Fruit fly (Drosophila melanogaster) whole organism, embryonic: ENCODE data around the gene CG14402.

Source experiments
- B-H1 ChIP-seq: fragments of 200-800 bp; sonication (Bioruptor generic); IDR thresholded peaks from 3 replicates; pipeline ENCODE4 v1.3.6; 2022; ENCODE audit warnings: missing biosample characterization, missing genetic modification characterization
- Blimp-1 ChIP-seq: fragments of 200-800 bp; sonication (Bioruptor generic); optimal IDR thresholded peaks from 3 replicates; lab custom pipeline; 2018; ENCODE audit warnings: missing biosample characterization, missing genetic modification characterization, mild to moderate bottlenecking, moderate library complexity, missing genetic modification reagents
- CG10366 ChIP-seq: fragments of 200-800 bp; sonication (Bioruptor generic); IDR thresholded peaks from 2 replicates; pipeline ENCODE4 v1.3.6; 2022; ENCODE audit warnings: missing biosample characterization, missing genetic modification characterization
- CG10462 ChIP-seq: fragments of 200-800 bp; sonication (Bioruptor generic); optimal IDR thresholded peaks from 2 replicates; lab custom pipeline; 2016; ENCODE audit warnings: missing biosample characterization, missing genetic modification characterization
- CG10543 ChIP-seq: fragments of 200-800 bp; sonication (Bioruptor generic); optimal IDR thresholded peaks from 3 replicates; lab custom pipeline; 2017; ENCODE audit warnings: missing biosample characterization, mild to moderate bottlenecking, missing genetic modification characterization, moderate library complexity
- CG12219 ChIP-seq: fragments of 200-800 bp; sonication (Bioruptor generic); optimal IDR thresholded peaks from 3 replicates; lab custom pipeline; 2018; ENCODE audit warnings: missing biosample characterization, mild to moderate bottlenecking, missing genetic modification characterization
- CG13296 ChIP-seq: fragments of 200-800 bp; sonication (Bioruptor generic); optimal IDR thresholded peaks from 3 replicates; lab custom pipeline; 2018; ENCODE audit warnings: missing biosample characterization, mild to moderate bottlenecking, missing genetic modification characterization
- CG1603 ChIP-seq: fragments of 200-800 bp; sonication (Bioruptor generic); optimal IDR thresholded peaks from 2 replicates; lab custom pipeline; 2019; ENCODE audit warnings: missing biosample characterization, mild to moderate bottlenecking, missing genetic modification characterization, moderate library complexity
- CG17385 ChIP-seq: fragments of 200-800 bp; sonication (Bioruptor generic); optimal IDR thresholded peaks from 3 replicates; lab custom pipeline; 2018; ENCODE audit warnings: missing biosample characterization, mild to moderate bottlenecking, missing genetic modification characterization
- CG17568 ChIP-seq: fragments of 200-800 bp; sonication (Bioruptor generic); optimal IDR thresholded peaks from 2 replicates; lab custom pipeline; 2018; ENCODE audit warnings: missing biosample characterization, mild to moderate bottlenecking, missing genetic modification characterization, moderate library complexity
- CG31365 ChIP-seq: fragments of 200-800 bp; sonication (Bioruptor generic); optimal IDR thresholded peaks from 2 replicates; lab custom pipeline; 2018; ENCODE audit warnings: missing biosample characterization, mild to moderate bottlenecking, missing genetic modification characterization
- CG31388 ChIP-seq: fragments of 200-800 bp; sonication (Bioruptor generic); optimal IDR thresholded peaks from 2 replicates; lab custom pipeline; 2016; ENCODE audit warnings: missing biosample characterization, missing genetic modification characterization
- CG31441 ChIP-seq: fragments of 200-800 bp; sonication (Bioruptor generic); IDR thresholded peaks from 2 replicates; pipeline ENCODE4 v1.3.6; 2022; ENCODE audit warnings: missing biosample characterization, missing genetic modification characterization
- CG32532 ChIP-seq: fragments of 200-800 bp; sonication (Bioruptor generic); IDR thresholded peaks from 2 replicates; pipeline ENCODE4 v1.3.6; 2022; ENCODE audit warnings: missing biosample characterization, missing genetic modification characterization
- CG3281 ChIP-seq: fragments of 200-800 bp; sonication (Bioruptor generic); optimal IDR thresholded peaks from 3 replicates; lab custom pipeline; 2017; ENCODE audit warnings: missing biosample characterization, mild to moderate bottlenecking, missing genetic modification characterization
- CG34376 ChIP-seq: fragments of 200-800 bp; sonication (Bioruptor generic); optimal IDR thresholded peaks from 2 replicates; lab custom pipeline; 2018; ENCODE audit warnings: missing biosample characterization, mild to moderate bottlenecking, missing genetic modification characterization
- CG4328 ChIP-seq: fragments of 200-800 bp; sonication (Bioruptor generic); optimal IDR thresholded peaks from 3 replicates; lab custom pipeline; 2017; ENCODE audit warnings: missing biosample characterization, missing genetic modification reagents, missing genetic modification characterization
- CG5180 ChIP-seq: fragments of 200-800 bp; sonication (Bioruptor generic); optimal IDR thresholded peaks from 3 replicates; lab custom pipeline; 2017; ENCODE audit warnings: missing biosample characterization, missing genetic modification characterization, mild to moderate bottlenecking, moderate library complexity, missing genetic modification reagents
- CG6254 ChIP-seq: fragments of 200-800 bp; sonication (Bioruptor generic); optimal IDR thresholded peaks from 3 replicates; lab custom pipeline; 2017; ENCODE audit warnings: mild to moderate bottlenecking, missing biosample characterization, missing genetic modification reagents, missing genetic modification characterization
- CG6854 ChIP-seq: fragments of 200-800 bp; sonication (Bioruptor generic); optimal IDR thresholded peaks from 3 replicates; lab custom pipeline; 2017; ENCODE audit warnings: missing biosample characterization, mild to moderate bottlenecking, missing genetic modification characterization
- CrebB ChIP-seq: fragments of 200-800 bp; sonication (Bioruptor generic); optimal IDR thresholded peaks from 3 replicates; lab custom pipeline; 2018; ENCODE audit warnings: missing biosample characterization, mild to moderate bottlenecking, missing genetic modification characterization
- D19A ChIP-seq: fragments of 200-800 bp; optimal IDR thresholded peaks from 3 replicates; lab custom pipeline; 2019; ENCODE audit warnings: missing biosample characterization, mild to moderate bottlenecking, missing genetic modification characterization, moderate library complexity
- Dfd ChIP-seq, 2 experiments: fragments of >200 bp; optimal IDR thresholded peaks; 2 replicates each; lab custom pipeline; 2017; ENCODE audit warnings: missing biosample characterization in 2 of 2, missing genetic modification characterization in 2 of 2
- Doc3 ChIP-seq: fragments of 200-800 bp; sonication (Bioruptor generic); IDR thresholded peaks from 3 replicates; pipeline ENCODE4 v1.3.6; 2022; ENCODE audit warnings: missing biosample characterization, missing genetic modification characterization; ENCODE audit not compliant: partially characterized antibody
- Fer1 ChIP-seq: fragments of 200-800 bp; sonication (Bioruptor generic); optimal IDR thresholded peaks from 2 replicates; lab custom pipeline; 2017; ENCODE audit warnings: missing biosample characterization, mild to moderate bottlenecking, missing genetic modification characterization
- HHEX ChIP-seq: fragments of 200-800 bp; sonication (Bioruptor generic); optimal IDR thresholded peaks from 3 replicates; lab custom pipeline; 2017; ENCODE audit warnings: missing biosample characterization, mild to moderate bottlenecking, missing genetic modification characterization, missing genetic modification reagents
- Hmr ChIP-seq: fragments of 200-800 bp; sonication (Bioruptor generic); optimal IDR thresholded peaks from 3 replicates; lab custom pipeline; 2017; ENCODE audit warnings: mild to moderate bottlenecking, missing biosample characterization, missing genetic modification reagents, missing genetic modification characterization
- NC2α ChIP-seq: fragments of 200-800 bp; sonication (Bioruptor generic); optimal IDR thresholded peaks from 2 replicates; lab custom pipeline; 2016; ENCODE audit warnings: missing biosample characterization, missing genetic modification characterization
- NC2β ChIP-seq: fragments of 200-800 bp; sonication (Bioruptor generic); optimal IDR thresholded peaks from 2 replicates; lab custom pipeline; 2016; ENCODE audit warnings: missing biosample characterization, missing genetic modification characterization
- Oaz ChIP-seq: fragments of 200-800 bp; sonication (Bioruptor generic); IDR thresholded peaks from 2 replicates; pipeline ENCODE4 v1.3.6; 2022; ENCODE audit warnings: missing biosample characterization, missing genetic modification characterization
- Ravus ChIP-seq: fragments of 200-800 bp; sonication (Bioruptor generic); IDR thresholded peaks from 2 replicates; pipeline ENCODE4 v1.3.6; 2022; ENCODE audit warnings: missing biosample characterization, missing genetic modification characterization
- Rfx ChIP-seq: fragments of 200-800 bp; sonication (Bioruptor generic); IDR thresholded peaks from 2 replicates; pipeline ENCODE4 v1.3.6; 2022; ENCODE audit warnings: missing biosample characterization, missing genetic modification characterization
- Rx ChIP-seq: fragments of 200-800 bp; sonication (Bioruptor generic); IDR thresholded peaks from 2 replicates; pipeline ENCODE4 v1.3.6; 2022; ENCODE audit warnings: missing biosample characterization, missing genetic modification characterization
- Ssrp ChIP-seq: fragments of 200-800 bp; sonication (Bioruptor generic); optimal IDR thresholded peaks from 2 replicates; lab custom pipeline; 2018; ENCODE audit warnings: missing biosample characterization, mild to moderate bottlenecking, missing genetic modification characterization, moderate library complexity
- Stat92E ChIP-seq, 3 experiments: fragments of >200 bp in 2 of 3; fragments of 200-800 bp in 1 of 3; sonication (Bioruptor generic) in 1 of 3; optimal IDR thresholded peaks; 2 replicates each; lab custom pipeline; 2017 to 2019; ENCODE audit warnings: missing biosample characterization in 3 of 3, missing genetic modification characterization in 3 of 3, mild to moderate bottlenecking in 1 of 3, moderate library complexity in 1 of 3
- Trl ChIP-seq, 3 experiments: fragments of >200 bp in 2 of 3; fragments of 200-800 bp in 1 of 3; sonication (Bioruptor generic) in 1 of 3; optimal IDR thresholded peaks; 2 replicates in 1 of 3; 3 replicates in 2 of 3; lab custom pipeline; 2016 to 2017; ENCODE audit warnings: missing biosample characterization in 1 of 3, missing genetic modification characterization in 1 of 3
- bab2 ChIP-seq: fragments of 200-800 bp; sonication (Bioruptor generic); optimal IDR thresholded peaks from 2 replicates; lab custom pipeline; 2016; ENCODE audit warnings: missing biosample characterization, missing genetic modification characterization
- dmrt99B ChIP-seq: fragments of 200-800 bp; sonication (Bioruptor generic); optimal IDR thresholded peaks from 2 replicates; lab custom pipeline; 2018; ENCODE audit warnings: missing biosample characterization, mild to moderate bottlenecking, missing genetic modification characterization, moderate library complexity
- gsb ChIP-seq: fragments of 200-800 bp; sonication (Bioruptor generic); IDR thresholded peaks from 2 replicates; pipeline ENCODE4 v1.3.6; 2022; ENCODE audit warnings: missing biosample characterization, missing genetic modification characterization
- maf-S ChIP-seq: fragments of 200-800 bp; sonication (Bioruptor generic); optimal IDR thresholded peaks from 2 replicates; lab custom pipeline; 2016; ENCODE audit warnings: missing biosample characterization, missing genetic modification characterization
- mirr ChIP-seq: fragments of 200-800 bp; sonication (Bioruptor generic); optimal IDR thresholded peaks from 3 replicates; lab custom pipeline; 2018; ENCODE audit warnings: missing biosample characterization, mild to moderate bottlenecking, missing genetic modification characterization
- nerfin-1 ChIP-seq: fragments of 200-800 bp; sonication (Bioruptor generic); optimal IDR thresholded peaks from 3 replicates; lab custom pipeline; 2019; ENCODE audit warnings: missing biosample characterization, mild to moderate bottlenecking, missing genetic modification characterization, moderate library complexity
- run ChIP-seq: fragments of 200-800 bp; sonication (Bioruptor generic); optimal IDR thresholded peaks from 3 replicates; lab custom pipeline; 2018; ENCODE audit warnings: missing biosample characterization, mild to moderate bottlenecking, missing genetic modification characterization
- sens ChIP-seq: fragments of 200-800 bp; sonication (Bioruptor generic); peaks from one replicate; lab custom pipeline; 2016; ENCODE audit warnings: missing biosample characterization, missing genetic modification characterization
- seq ChIP-seq: fragments of 200-800 bp; sonication (Bioruptor generic); IDR thresholded peaks from 2 replicates; pipeline ENCODE4 v1.3.6; 2022; ENCODE audit warnings: missing biosample characterization, missing genetic modification characterization
- sisA ChIP-seq: fragments of 200-800 bp; sonication (Bioruptor generic); IDR thresholded peaks from 2 replicates; pipeline ENCODE4 v1.3.6; 2022; ENCODE audit warnings: missing biosample characterization, missing genetic modification characterization
- so ChIP-seq: fragments of 200-800 bp; sonication (Bioruptor generic); IDR thresholded peaks from 3 replicates; pipeline ENCODE4 v1.3.6; 2022; ENCODE audit warnings: missing biosample characterization, missing genetic modification characterization
- twi ChIP-seq: fragments of 200-800 bp; optimal IDR thresholded peaks from 2 replicates; lab custom pipeline; 2019; ENCODE audit warnings: missing biosample characterization, mild to moderate bottlenecking, missing genetic modification characterization, moderate library complexity

CG14402 gene

dm6 chr2L:20840006-20840405 is 9.1 kb upstream of the CG14402 start:
- peak; percentile 35 for TF ChIP-seq dmrt99B
- no peak for TF ChIP-seq CG10462
- peak; percentile 16 for TF ChIP-seq sens (GFP tag; lab: Kevin White, UChicago)
- TF ChIP-seq CG6254 (GFP tag; lab: Kevin White, UChicago), result peak; percentile 6
- peak; percentile 26 for TF ChIP-seq Blimp-1 (GFP tag; lab: Kevin White, UChicago)
- TF ChIP-seq, all 482 proteins: peak for 4

dm6 chr2L:20840462-20841038 is 8.6 kb upstream of the CG14402 start, which contains the start of gene CG31676:
Gene CG31676, plus strand, starts transcription at chr2L:20840750.
- TF ChIP-seq CG34376 (GFP tag; lab: Kevin White, UChicago) (peak; percentile 61), nerfin-1 (no peak), CG5180 (GFP tag; lab: Kevin White, UChicago) (no peak), Ravus (GFP tag; lab: Robert Waterston, UW) (no peak), Rfx (GFP tag; lab: Robert Waterston, UW) (peak; percentile 51; the same call in 1 of the 2 replicates), CG10366 (no peak), CG13296 (peak; percentile 48), CG6854 (GFP tag; lab: Kevin White, UChicago) (peak; percentile 45), CG3281 (peak; percentile 56), mirr (GFP tag; lab: Kevin White, UChicago) (peak; percentile 69), CG17568 (peak; percentile 33), Oaz (GFP tag; lab: Robert Waterston, UW) (no peak), seq (GFP tag; lab: Robert Waterston, UW) (no peak), maf-S (GFP tag; lab: Kevin White, UChicago) (no peak), bab2 (no peak), CG17385 (peak; percentile 12), NC2β (GFP tag; lab: Kevin White, UChicago) (no peak), CrebB (tag; lab: Kevin White, UChicago) (peak; percentile 54), run (no peak), NC2α (GFP tag; lab: Kevin White, UChicago) (no peak), CG4328 (GFP tag; lab: Kevin White, UChicago) (peak; percentile 16), Doc3 (GFP tag; lab: Robert Waterston, UW) (no peak), twi (no peak), Fer1 (GFP tag; lab: Kevin White, UChicago) (peak; percentile 78), Rx (GFP tag; lab: Robert Waterston, UW) (no peak), Trl (optimal IDR thresholded peaks at IDR 0.05; lab: Kevin White, UChicago) (peak; percentile 5 to 15), Trl (GFP tag; optimal IDR thresholded peaks at IDR 0.05; lab: Kevin White, UChicago) (no peak), D19A (tag; lab: Kevin White, UChicago) (no peak), sisA (GFP tag; lab: Robert Waterston, UW) (no peak), CG1603 (tag; lab: Kevin White, UChicago) (no peak), B-H1 (GFP tag; lab: Robert Waterston, UW) (no peak), CG10543 (GFP tag; lab: Kevin White, UChicago) (peak; percentile 45), Dfd (GFP tag; optimal IDR thresholded peaks at IDR 0.05; lab: Kevin White, UChicago) (no peak), CG31388 (GFP tag; lab: Kevin White, UChicago) (no peak), CG31441 (0 out of 2 replicates have a peak, but pooled peaks have one; percentile 6), so (GFP tag; lab: Robert Waterston, UW) (0 out of 3 replicates have a peak, but pooled peaks have one; percentile 21), Stat92E (GFP tag; optimal IDR thresholded peaks at IDR 0.05; lab: Kevin White, UChicago) (no peak), CG32532 (peak; percentile 81; the same call in 1 of the 2 replicates), Ssrp (no peak), CG31365 (tag; lab: Kevin White, UChicago) (no peak), HHEX (GFP tag; lab: Kevin White, UChicago) (no peak), gsb (GFP tag; lab: Robert Waterston, UW) (no peak), CG12219 (GFP tag; lab: Kevin White, UChicago) (peak; percentile 34), Hmr (peak; percentile 53)
